Worm (Caenorhabditis elegans) whole organism, L4 larva: ENCODE measurements around the gene F36D3.1.
A peak's percentile ranks its signal among the peaks of the same experiment; 100 is the strongest.
"Not testable (repeated sequence)": the region's sequence is repeated elsewhere in the genome, so short reads cannot be mapped to it uniquely, and the experiment has no call there.

Experiments used
- D1046.2 ChIP-seq: fragments of 200-800 bp; sonication (Bioruptor generic); IDR thresholded peaks from 2 replicates; pipeline ENCODE4 v1.3.6; 2022; ENCODE audit warnings: missing genetic modification characterization, missing compliant biosample characterization
- F26F4.8 ChIP-seq: fragments of 200-800 bp; sonication (Bioruptor generic); conservative IDR thresholded peaks from 2 replicates; pipeline ENCODE4 v1.3.6; 2022; ENCODE audit warnings: missing genetic modification characterization, missing compliant biosample characterization
- F37D6.2 ChIP-seq: sonication (generic microtip); optimal IDR thresholded peaks from 2 replicates; lab custom pipeline; 2016; ENCODE audit warnings: mild to moderate bottlenecking, missing genetic modification characterization, missing compliant biosample characterization
- Y75B8A.6 ChIP-seq: fragments of 200-800 bp; sonication (Bioruptor generic); IDR thresholded peaks from 2 replicates; pipeline ENCODE4 v1.3.6; 2022; ENCODE audit warnings: missing genetic modification reagents, missing genetic modification characterization, missing compliant biosample characterization
- attf-4 ChIP-seq: sonication (generic microtip); optimal IDR thresholded peaks from 3 replicates; lab custom pipeline; 2017; ENCODE audit warnings: missing biosample characterization, missing genetic modification characterization
- daf-12 ChIP-seq: fragments of 150-350 bp; optimal IDR thresholded peaks from 2 replicates; lab custom pipeline; 2014; ENCODE audit warnings: missing biosample characterization, missing genetic modification reagents, missing genetic modification characterization
- dmd-6 ChIP-seq: fragments of 200-800 bp; sonication (Bioruptor generic); IDR thresholded peaks from 2 replicates; pipeline ENCODE4 v1.3.6; 2022; ENCODE audit warnings: missing genetic modification reagents, missing genetic modification characterization, missing compliant biosample characterization
- dmd-9 ChIP-seq: fragments of 200-800 bp; sonication (Bioruptor generic); IDR thresholded peaks from 2 replicates; pipeline ENCODE4 v1.3.6; 2022; ENCODE audit warnings: missing genetic modification reagents, missing genetic modification characterization, missing compliant biosample characterization
- fkh-10 ChIP-seq: fragments of 150-350 bp; optimal IDR thresholded peaks from 2 replicates; lab custom pipeline; 2014; ENCODE audit warnings: missing biosample characterization, missing genetic modification reagents, missing genetic modification characterization
- jun-1 ChIP-seq: fragments of 150-350 bp; optimal IDR thresholded peaks from 2 replicates; lab custom pipeline; 2014; ENCODE audit warnings: missing biosample characterization, missing genetic modification reagents, missing genetic modification characterization
- lim-7 ChIP-seq: fragments of 200-800 bp; sonication (Bioruptor generic); IDR thresholded peaks from 2 replicates; pipeline ENCODE4 v1.3.6; 2022; ENCODE audit warnings: missing genetic modification characterization, missing compliant biosample characterization
- lin-29 ChIP-seq: fragments of 200-800 bp; sonication (Bioruptor generic); IDR thresholded peaks from 2 replicates; pipeline ENCODE4 v1.3.6; 2022; ENCODE audit warnings: missing genetic modification reagents, missing genetic modification characterization, missing compliant biosample characterization
- lir-3 ChIP-seq: sonication (generic microtip); optimal IDR thresholded peaks from 2 replicates; lab custom pipeline; 2016; ENCODE audit warnings: mild to moderate bottlenecking, missing genetic modification characterization, missing compliant biosample characterization
- lsy-2 ChIP-seq, 2 experiments: fragments of 150-350 bp in 1 of 2; sonication (generic microtip) in 1 of 2; optimal IDR thresholded peaks; 2 replicates each; lab custom pipeline; 2014 to 2017; ENCODE audit warnings: missing biosample characterization in 2 of 2, missing genetic modification characterization in 2 of 2
- mdl-1 ChIP-seq, 2 experiments: fragments of 150-350 bp in 1 of 2; sonication (generic microtip) in 1 of 2; optimal IDR thresholded peaks; 2 replicates each; lab custom pipeline; 2014 to 2017; ENCODE audit warnings: missing biosample characterization in 2 of 2, missing genetic modification characterization in 2 of 2
- mdt-29 ChIP-seq: fragments of 200-800 bp; sonication (Bioruptor generic); IDR thresholded peaks from 2 replicates; pipeline ENCODE4 v1.3.6; 2022; ENCODE audit warnings: missing genetic modification reagents, missing genetic modification characterization, missing compliant biosample characterization
- mep-1 ChIP-seq: fragments of 150-350 bp; sonication (generic microtip); optimal IDR thresholded peaks from 3 replicates; lab custom pipeline; 2014; ENCODE audit warnings: missing biosample characterization, missing genetic modification characterization
- mxl-2 ChIP-seq: fragments of 200-800 bp; sonication (Bioruptor generic); conservative IDR thresholded peaks from 2 replicates; pipeline ENCODE4 v1.3.6; 2022; ENCODE audit warnings: missing genetic modification reagents, missing genetic modification characterization, missing compliant biosample characterization
- nhr-111 ChIP-seq: fragments of 200-800 bp; sonication (Bioruptor generic); optimal IDR thresholded peaks from 2 replicates; lab custom pipeline; 2018; ENCODE audit warnings: mild to moderate bottlenecking, missing genetic modification characterization, missing compliant biosample characterization
- nhr-41 ChIP-seq: fragments of 200-800 bp; sonication (Bioruptor generic); IDR thresholded peaks from 2 replicates; pipeline ENCODE4 v1.3.6; 2022; ENCODE audit warnings: missing genetic modification reagents, missing genetic modification characterization, missing compliant biosample characterization
- nhr-42 ChIP-seq: fragments of 200-800 bp; sonication (Bioruptor generic); IDR thresholded peaks from 2 replicates; pipeline ENCODE4 v1.3.6; 2022; ENCODE audit warnings: missing genetic modification characterization, missing compliant biosample characterization
- nhr-6 ChIP-seq: fragments of 150-350 bp; optimal IDR thresholded peaks from 2 replicates; lab custom pipeline; 2014; ENCODE audit warnings: missing biosample characterization, missing genetic modification characterization
- saeg-2 ChIP-seq: fragments of 200-800 bp; sonication (Bioruptor generic); IDR thresholded peaks from 2 replicates; pipeline ENCODE4 v1.3.6; 2022; ENCODE audit warnings: missing genetic modification reagents, missing genetic modification characterization, missing compliant biosample characterization
- set-16 ChIP-seq: fragments of 200-800 bp; sonication (Bioruptor generic); IDR thresholded peaks from 2 replicates; pipeline ENCODE4 v1.3.6; 2022; ENCODE audit warnings: missing genetic modification reagents, missing genetic modification characterization, missing compliant biosample characterization
- skn-1 ChIP-seq: fragments of 150-350 bp; optimal IDR thresholded peaks from 2 replicates; lab custom pipeline; 2014; ENCODE audit warnings: missing biosample characterization, missing genetic modification characterization
- snpc-1.2 ChIP-seq: fragments of 200-800 bp; sonication (Bioruptor generic); IDR thresholded peaks from 2 replicates; pipeline ENCODE4 v1.3.6; 2022; ENCODE audit warnings: missing genetic modification reagents, missing genetic modification characterization, missing compliant biosample characterization
- spr-1 ChIP-seq: sonication (generic microtip); optimal IDR thresholded peaks from 2 replicates; lab custom pipeline; 2016; ENCODE audit warnings: mild to moderate bottlenecking, missing genetic modification characterization, missing compliant biosample characterization
- tag-97 ChIP-seq: fragments of 200-800 bp; sonication (Bioruptor generic); IDR thresholded peaks from 2 replicates; pipeline ENCODE4 v1.3.6; 2022; ENCODE audit warnings: missing genetic modification characterization, missing compliant biosample characterization
- tra-1 ChIP-seq: fragments of 200-800 bp; sonication (Bioruptor generic); IDR thresholded peaks from 2 replicates; pipeline ENCODE4 v1.3.6; 2022; ENCODE audit warnings: missing genetic modification reagents, missing genetic modification characterization, missing compliant biosample characterization
- unc-39 ChIP-seq: sonication (generic microtip); optimal IDR thresholded peaks from 2 replicates; lab custom pipeline; 2017; ENCODE audit warnings: missing biosample characterization, missing genetic modification characterization
- unc-62 ChIP-seq, 3 experiments: fragments of 150-350 bp in 1 of 3; sonication (generic microtip); optimal IDR thresholded peaks in 2 of 3; peaks in 1 of 3; 1 replicate in 1 of 3; 2 replicates in 2 of 3; lab custom pipeline; 2014 to 2017; ENCODE audit warnings: missing biosample characterization in 3 of 3, missing genetic modification characterization in 3 of 3, missing genetic modification reagents in 3 of 3, missing genotype in 1 of 3
- vab-7 ChIP-seq: fragments of 200-800 bp; sonication (Bioruptor generic); IDR thresholded peaks from 2 replicates; pipeline ENCODE4 v1.3.6; 2022; ENCODE audit warnings: missing genetic modification reagents, missing genetic modification characterization, missing compliant biosample characterization
- zfp-3 ChIP-seq: fragments of 200-800 bp; sonication (Bioruptor generic); conservative IDR thresholded peaks from 2 replicates; pipeline ENCODE4 v1.3.6; 2022; ENCODE audit warnings: missing genetic modification reagents, missing genetic modification characterization, missing compliant biosample characterization
- zip-11 ChIP-seq: fragments of 200-800 bp; sonication (Bioruptor generic); IDR thresholded peaks from 2 replicates; pipeline ENCODE4 v1.3.6; 2022; ENCODE audit warnings: missing genetic modification characterization, missing compliant biosample characterization

Gene F36D3.1

ce11 chrV:16503164-16503563, 4.0 kb downstream of the F36D3.1 start, which contains the start of gene F36D3.14:
TSS of gene F36D3.14 (minus strand) at chrV:16503264.
- TF ChIP-seq dmd-6 (GFP tag; lab: Robert Waterston, UW) (no peak), set-16 (GFP tag; lab: Robert Waterston, UW) (no peak), unc-62 (GFP tag; optimal IDR thresholded peaks at IDR 0.05 in 1 of 2; lab: Kevin White, UChicago) (peak in 1 of 2 experiments; percentile 29), unc-62 (tag; optimal IDR thresholded peaks at IDR 0.05; lab: Kevin White, UChicago) (no peak), fkh-10 (GFP tag; lab: Kevin White, UChicago) (no peak), tra-1 (GFP tag; lab: Robert Waterston, UW) (no peak), skn-1 (tag; lab: Kevin White, UChicago) (no peak)
- TF ChIP-seq, all 104 proteins: peak for 1

ce11 chrV:16505828-16506227, 6.7 kb downstream of the F36D3.1 start, which contains the start of gene nhr-54:
TSS of gene nhr-54 (minus strand) at chrV:16505928.
- TF ChIP-seq daf-12 (tag; lab: Kevin White, UChicago) (no peak), dmd-6 (GFP tag; lab: Robert Waterston, UW) (no peak), mep-1 (tag; lab: Kevin White, UChicago) (no peak), dmd-9 (GFP tag; lab: Robert Waterston, UW) (no peak), F37D6.2 (no peak), saeg-2 (no peak), nhr-41 (GFP tag; lab: Robert Waterston, UW) (no peak), tag-97 (GFP tag; lab: Robert Waterston, UW) (no peak), mdl-1 (tag; optimal IDR thresholded peaks at IDR 0.05; lab: Kevin White, UChicago) (no peak), lir-3 (no peak), snpc-1.2 (GFP tag; lab: Robert Waterston, UW) (no peak), F26F4.8 (GFP tag; lab: Robert Waterston, UW) (no peak)
- TF ChIP-seq, all 104 proteins: peak for 0

DNA sequence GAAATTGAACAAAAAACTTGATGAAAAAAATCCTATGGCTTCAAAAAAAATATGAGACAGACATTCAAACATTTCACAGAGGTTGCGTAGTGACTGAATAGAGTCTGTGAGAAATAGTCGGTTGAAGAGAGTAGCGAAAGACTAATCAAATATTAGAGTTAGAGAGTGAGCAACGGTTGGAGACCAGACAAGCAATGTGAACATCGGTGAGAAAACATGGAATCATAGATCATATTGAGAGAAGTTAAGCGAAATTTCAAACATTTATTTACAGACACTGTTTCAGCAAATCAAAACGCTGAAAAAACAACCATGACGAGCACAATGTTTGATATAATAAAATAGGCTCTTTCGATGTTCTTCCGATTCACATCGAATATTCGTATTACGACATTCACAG, 7.5 kb downstream of the F36D3.1 start:
- TF ChIP-seq lsy-2 (tag; optimal IDR thresholded peaks at IDR 0.05; lab: Kevin White, UChicago): no peak
- no peak for TF ChIP-seq spr-1 (tag; lab: Kevin White, UChicago)
- TF ChIP-seq unc-62 (GFP tag; optimal IDR thresholded peaks at IDR 0.05 in 1 of 2; lab: Kevin White, UChicago): peak in 1 of 2 experiments; percentile 94
- no peak for TF ChIP-seq unc-62 (tag; optimal IDR thresholded peaks at IDR 0.05; lab: Kevin White, UChicago)
- no peak for TF ChIP-seq unc-39
- TF ChIP-seq zfp-3 (GFP tag; lab: Robert Waterston, UW): no peak
- TF ChIP-seq nhr-111 (GFP tag; lab: Kevin White, UChicago): no peak

DNA sequence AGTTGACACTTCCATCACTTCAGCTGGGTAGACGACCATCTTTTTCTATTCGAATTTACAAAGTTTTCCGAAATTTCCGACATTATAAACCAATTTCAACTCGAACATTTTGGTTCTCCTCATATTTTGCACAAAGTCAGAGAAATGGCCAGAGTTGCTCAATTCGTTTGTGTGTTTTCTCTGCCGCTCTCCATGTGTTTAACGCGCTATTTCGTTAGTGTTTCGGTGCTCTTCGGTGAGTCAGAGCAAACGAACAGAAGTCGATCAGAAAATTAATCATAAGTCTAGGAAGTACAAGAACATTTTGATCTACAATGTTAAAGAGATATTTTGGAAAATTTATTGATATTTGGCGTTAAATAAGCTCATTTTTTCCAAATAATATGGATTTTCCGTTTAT, 9.5 kb downstream of the F36D3.1 start, which contains the start of gene srr-3:
TSS of gene srr-3 (minus strand) at position 101 of the 400 bp plus-strand sequence.
- TF ChIP-seq unc-39: no peak
- no peak for TF ChIP-seq dmd-9 (GFP tag; lab: Robert Waterston, UW)
- TF ChIP-seq mxl-2 (GFP tag; lab: Robert Waterston, UW): no peak
- TF ChIP-seq lin-29 (GFP tag; lab: Robert Waterston, UW): no peak
- TF ChIP-seq, all 104 proteins: peak for 0

DNA sequence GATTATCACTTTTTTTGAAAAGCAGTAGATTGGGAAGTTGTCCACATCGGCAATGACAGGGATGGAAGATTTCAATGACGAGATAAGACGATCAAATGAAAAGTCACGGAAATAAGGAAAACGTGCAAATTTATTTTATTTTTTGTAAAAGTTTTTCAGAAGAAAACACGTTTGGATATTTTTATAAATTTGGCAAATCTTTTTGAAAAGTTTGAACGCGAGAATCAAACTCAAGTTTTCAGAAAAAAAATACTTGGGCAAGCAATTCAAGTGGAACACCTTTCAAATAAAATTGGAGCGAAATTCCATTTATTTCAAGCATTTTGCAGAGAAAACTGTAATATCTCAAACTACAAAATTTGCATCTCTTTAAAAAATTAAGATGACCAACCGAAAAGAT, 16.0 kb downstream of the F36D3.1 start, which contains the start of gene F36D3.5:
TSS of gene F36D3.5 (minus strand) at position 101 of the 400 bp plus-strand sequence.
- TF ChIP-seq nhr-6 (tag; lab: Kevin White, UChicago); Y75B8A.6 (GFP tag; lab: Robert Waterston, UW); D1046.2: not testable (repeated sequence)

- TF ChIP-seq Y75B8A.6 (GFP tag; lab: Robert Waterston, UW): no peak
- TF ChIP-seq vab-7 (GFP tag; lab: Robert Waterston, UW): no peak
- no peak for TF ChIP-seq zip-11
- no peak for TF ChIP-seq jun-1 (tag; lab: Kevin White, UChicago)
- no peak for TF ChIP-seq mdt-29 (GFP tag; lab: Robert Waterston, UW)
- no peak for TF ChIP-seq nhr-42 (GFP tag; lab: Robert Waterston, UW)
- TF ChIP-seq attf-4: no peak
- TF ChIP-seq lim-7 (GFP tag; lab: Robert Waterston, UW): no peak
- TF ChIP-seq tra-1 (GFP tag; lab: Robert Waterston, UW): no peak
- no peak for TF ChIP-seq saeg-2
Observed at ce11 chrV:16517619-16518018, 18.5 kb downstream of the F36D3.1 start, which contains the start of gene F36D3.4. TSS of gene F36D3.4 (minus strand) at chrV:16517719.
